Worm (Caenorhabditis elegans) whole organism, L3 larva: ENCODE data around the gene fbxc-27.

Experiments
- ama-1 ChIP-seq: fragments of 150-350 bp; optimal IDR thresholded peaks from 2 replicates; lab custom pipeline; 2018
- egl-27 ChIP-seq: sonication (generic microtip); optimal IDR thresholded peaks from 4 replicates; lab custom pipeline; 2017; ENCODE audit warnings: missing biosample characterization, missing genetic modification reagents, missing genetic modification characterization
- fos-1 ChIP-seq: fragments of 150-350 bp; optimal IDR thresholded peaks from 2 replicates; lab custom pipeline; 2014; ENCODE audit warnings: missing biosample characterization, missing genetic modification characterization
- lin-15B ChIP-seq: fragments of 150-350 bp; optimal IDR thresholded peaks from 2 replicates; lab custom pipeline; 2014; ENCODE audit warnings: missing biosample characterization, missing genetic modification characterization
- lin-39 ChIP-seq: fragments of 150-350 bp; optimal IDR thresholded peaks from 2 replicates; lab custom pipeline; 2018; ENCODE audit warnings: missing biosample characterization, missing genetic modification reagents, missing genetic modification characterization
- pqm-1 ChIP-seq: fragments of 150-350 bp; optimal IDR thresholded peaks from 2 replicates; lab custom pipeline; 2017; ENCODE audit warnings: missing biosample characterization, missing genetic modification characterization, inconsistent platforms
- sea-2 ChIP-seq: fragments of 150-350 bp; sonication (generic microtip); optimal IDR thresholded peaks from 4 replicates; lab custom pipeline; 2014; ENCODE audit warnings: missing biosample characterization, missing genetic modification reagents, missing genetic modification characterization
- skn-1 ChIP-seq: fragments of 150-350 bp; optimal IDR thresholded peaks from 2 replicates; lab custom pipeline; 2014; ENCODE audit warnings: missing biosample characterization, missing genetic modification characterization
- zag-1 ChIP-seq: fragments of 150-350 bp; optimal IDR thresholded peaks from 2 replicates; lab custom pipeline; 2014; ENCODE audit warnings: missing biosample characterization, missing genetic modification characterization
- ztf-11 ChIP-seq: fragments of 150-350 bp; optimal IDR thresholded peaks from 2 replicates; lab custom pipeline; 2014; ENCODE audit warnings: missing biosample characterization, missing genetic modification characterization
- ztf-4 ChIP-seq: fragments of 150-350 bp; optimal IDR thresholded peaks from 2 replicates; lab custom pipeline; 2014; ENCODE audit warnings: missing biosample characterization, missing genetic modification characterization

DNA sequence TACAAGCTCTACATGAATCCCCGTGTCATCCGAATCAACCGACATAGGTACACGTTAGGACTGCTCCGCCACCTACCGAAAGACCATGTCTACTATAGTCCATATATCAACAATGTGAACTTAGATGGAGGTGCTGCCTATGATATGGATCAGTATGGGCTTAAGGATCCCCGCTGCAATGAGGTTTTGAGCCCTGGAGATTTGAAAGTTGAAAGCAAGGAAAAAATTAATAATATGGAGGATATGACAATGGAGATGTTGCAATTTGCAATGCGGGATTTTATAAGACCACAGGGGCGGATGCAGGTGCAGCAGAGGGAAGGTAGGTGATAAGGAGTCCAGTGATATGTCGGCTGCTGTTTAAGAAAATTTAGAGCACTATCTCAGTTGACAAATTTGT is 40.3 kb upstream of the fbxc-27 start:
- TF ChIP-seq ama-1 (no peak), lin-39 (tag; lab: Kevin White, UChicago) (no peak), sea-2 (no peak), zag-1 (no peak), skn-1 (tag; lab: Kevin White, UChicago) (no peak), ztf-4 (tag; lab: Kevin White, UChicago) (no peak), lin-15B (tag; lab: Kevin White, UChicago) (no peak), fos-1 (tag; lab: Kevin White, UChicago) (no peak), ztf-11 (tag; lab: Kevin White, UChicago) (no peak), pqm-1 (tag; lab: Kevin White, UChicago) (no peak), egl-27 (tag; lab: Kevin White, UChicago) (no peak)
